Fruit fly (Drosophila melanogaster) whole organism, pupa: ENCODE measurements around the gene Cnot4.
A peak's percentile ranks its signal among the peaks of the same experiment; 100 is the strongest.

Experiments
- CG10348 ChIP-seq: fragments of 200-800 bp; sonication (Bioruptor generic); IDR thresholded peaks from 2 replicates; pipeline ENCODE4 v1.3.6; 2022; ENCODE audit warnings: missing biosample characterization, missing genetic modification characterization
- CG12605 ChIP-seq: fragments of 200-800 bp; sonication (Bioruptor generic); IDR thresholded peaks from 2 replicates; pipeline ENCODE4 v1.3.6; 2022; ENCODE audit warnings: missing biosample characterization, missing genetic modification characterization
- CG13204 ChIP-seq: fragments of 200-800 bp; sonication (Bioruptor generic); optimal IDR thresholded peaks from 2 replicates; lab custom pipeline; 2018; ENCODE audit warnings: missing biosample characterization, mild to moderate bottlenecking, missing genetic modification characterization, moderate library complexity
- CG14655 ChIP-seq: fragments of 200-800 bp; sonication (Bioruptor generic); optimal IDR thresholded peaks from 3 replicates; lab custom pipeline; 2017; ENCODE audit warnings: mild to moderate bottlenecking, missing biosample characterization, missing genetic modification reagents, missing genetic modification characterization
- CG15710 ChIP-seq: fragments of 200-800 bp; sonication (Bioruptor generic); optimal IDR thresholded peaks from 2 replicates; lab custom pipeline; 2018; ENCODE audit warnings: missing biosample characterization, mild to moderate bottlenecking, missing genetic modification characterization, moderate library complexity
- CG17806 ChIP-seq: fragments of 200-800 bp; sonication (Bioruptor generic); optimal IDR thresholded peaks from 2 replicates; lab custom pipeline; 2018; ENCODE audit warnings: missing biosample characterization, mild to moderate bottlenecking, missing genetic modification characterization, moderate library complexity
- CG32121 ChIP-seq: fragments of 200-800 bp; sonication (Bioruptor generic); IDR thresholded peaks from 2 replicates; pipeline ENCODE4 v1.3.6; 2022; ENCODE audit warnings: missing biosample characterization, missing genetic modification characterization
- CG34367 ChIP-seq: fragments of 200-800 bp; sonication (Bioruptor generic); optimal IDR thresholded peaks from 2 replicates; lab custom pipeline; 2018; ENCODE audit warnings: missing biosample characterization, mild to moderate bottlenecking, missing genetic modification characterization
- CG4496 ChIP-seq: fragments of 200-800 bp; sonication (Bioruptor generic); IDR thresholded peaks from 3 replicates; pipeline ENCODE4 v1.3.6; 2022; ENCODE audit warnings: missing biosample characterization, missing genetic modification characterization
- CG8159 ChIP-seq: fragments of 200-800 bp; sonication (Bioruptor generic); optimal IDR thresholded peaks from 3 replicates; lab custom pipeline; 2018; ENCODE audit warnings: missing biosample characterization, mild to moderate bottlenecking, missing genetic modification characterization, moderate library complexity
- CG8301 ChIP-seq: fragments of 200-800 bp; sonication (Bioruptor generic); optimal IDR thresholded peaks from 2 replicates; lab custom pipeline; 2018; ENCODE audit warnings: missing biosample characterization, mild to moderate bottlenecking, missing genetic modification characterization
- CG9948 ChIP-seq: fragments of 200-800 bp; sonication (Bioruptor generic); optimal IDR thresholded peaks from 2 replicates; lab custom pipeline; 2018; ENCODE audit warnings: missing biosample characterization, mild to moderate bottlenecking, missing genetic modification characterization, moderate library complexity
- D1 ChIP-seq: fragments of 200-800 bp; sonication (Bioruptor generic); optimal IDR thresholded peaks from 2 replicates; lab custom pipeline; 2018; ENCODE audit warnings: missing biosample characterization, mild to moderate bottlenecking, missing genetic modification characterization, moderate library complexity
- EcR ChIP-seq: fragments of 200-800 bp; sonication (Bioruptor generic); optimal IDR thresholded peaks from 3 replicates; lab custom pipeline; 2019; ENCODE audit warnings: missing biosample characterization, missing genetic modification characterization, mild to moderate bottlenecking, moderate library complexity, missing genetic modification reagents
- Ets98B ChIP-seq: fragments of 200-800 bp; sonication (Bioruptor generic); IDR thresholded peaks from 2 replicates; pipeline ENCODE4 v1.3.6; 2022; ENCODE audit warnings: missing biosample characterization, missing genetic modification characterization
- Pif1A ChIP-seq: fragments of 200-800 bp; sonication (Bioruptor generic); optimal IDR thresholded peaks from 3 replicates; lab custom pipeline; 2016; ENCODE audit warnings: missing biosample characterization, missing genetic modification characterization
- Pif1B ChIP-seq: fragments of 200-800 bp; sonication (Bioruptor generic); optimal IDR thresholded peaks from 3 replicates; lab custom pipeline; 2016; ENCODE audit warnings: missing biosample characterization, missing genetic modification characterization
- Snoo ChIP-seq: fragments of 200-800 bp; sonication (Bioruptor generic); optimal IDR thresholded peaks from 3 replicates; lab custom pipeline; 2017; ENCODE audit warnings: missing biosample characterization, mild to moderate bottlenecking, missing genetic modification characterization, inconsistent platforms
- fd96Ca ChIP-seq: fragments of 200-800 bp; sonication (Bioruptor generic); IDR thresholded peaks from 3 replicates; pipeline ENCODE4 v1.3.6; 2022; ENCODE audit warnings: missing biosample characterization, missing genetic modification characterization
- gl ChIP-seq: fragments of 200-800 bp; sonication (Bioruptor generic); optimal IDR thresholded peaks from 2 replicates; lab custom pipeline; 2018; ENCODE audit warnings: missing biosample characterization, mild to moderate bottlenecking, missing genetic modification characterization
- rn ChIP-seq: fragments of 200-800 bp; sonication (Bioruptor generic); IDR thresholded peaks from 2 replicates; pipeline ENCODE4 v1.3.6; 2022; ENCODE audit warnings: missing biosample characterization, missing genetic modification characterization

Cnot4 gene

dm6 chr2L:10376276-10376675, 20.2 kb upstream of the Cnot4 start:
- TF ChIP-seq Snoo (tag; lab: Kevin White, UChicago) (no peak), CG32121 (GFP tag; lab: Robert Waterston, UW) (no peak), Pif1B (GFP tag; lab: Kevin White, UChicago) (no peak), CG17806 (no peak), CG4496 (GFP tag; lab: Robert Waterston, UW) (no peak), fd96Ca (GFP tag; lab: Robert Waterston, UW) (no peak), rn (GFP tag; lab: Robert Waterston, UW) (no peak), Ets98B (GFP tag; lab: Robert Waterston, UW) (no peak), CG8159 (tag; lab: Kevin White, UChicago) (no peak), CG13204 (no peak)
- TF ChIP-seq, all 21 proteins: peak for 0

DNA sequence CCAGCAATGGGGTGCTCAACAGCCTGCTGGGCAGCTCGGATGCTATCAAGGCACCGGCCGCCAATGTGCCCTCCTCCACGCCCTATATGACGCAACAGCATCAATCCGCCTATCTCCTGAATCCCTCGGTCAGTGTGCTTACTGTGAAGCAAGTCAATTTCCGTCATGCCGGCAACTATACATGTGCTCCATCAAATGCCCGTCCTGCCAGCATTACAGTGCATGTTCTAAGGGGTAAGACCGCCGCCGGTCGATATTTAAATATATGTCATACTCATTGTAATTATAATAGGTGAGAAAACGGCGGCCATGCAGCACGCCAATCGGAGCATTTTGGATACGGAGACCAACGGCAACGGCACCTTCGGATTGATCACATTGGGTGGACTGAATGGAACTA, 17.9 kb upstream of the Cnot4 start:
- TF ChIP-seq CG9948 (no peak), Ets98B (GFP tag; lab: Robert Waterston, UW) (no peak), gl (tag; lab: Kevin White, UChicago) (no peak), CG17806 (no peak), fd96Ca (GFP tag; lab: Robert Waterston, UW) (no peak), CG13204 (no peak), CG14655 (GFP tag; lab: Kevin White, UChicago) (no peak), Snoo (tag; lab: Kevin White, UChicago) (no peak), CG34367 (no peak), CG15710 (tag; lab: Kevin White, UChicago) (no peak), rn (GFP tag; lab: Robert Waterston, UW) (no peak), CG12605 (GFP tag; lab: Robert Waterston, UW) (no peak), CG4496 (GFP tag; lab: Robert Waterston, UW) (no peak), EcR (GFP tag; lab: Kevin White, UChicago) (no peak), D1 (no peak), CG8301 (tag; lab: Kevin White, UChicago) (no peak), CG32121 (GFP tag; lab: Robert Waterston, UW) (no peak), Pif1B (GFP tag; lab: Kevin White, UChicago) (no peak), CG10348 (no peak)
- TF ChIP-seq, all 21 proteins: peak for 0

DNA sequence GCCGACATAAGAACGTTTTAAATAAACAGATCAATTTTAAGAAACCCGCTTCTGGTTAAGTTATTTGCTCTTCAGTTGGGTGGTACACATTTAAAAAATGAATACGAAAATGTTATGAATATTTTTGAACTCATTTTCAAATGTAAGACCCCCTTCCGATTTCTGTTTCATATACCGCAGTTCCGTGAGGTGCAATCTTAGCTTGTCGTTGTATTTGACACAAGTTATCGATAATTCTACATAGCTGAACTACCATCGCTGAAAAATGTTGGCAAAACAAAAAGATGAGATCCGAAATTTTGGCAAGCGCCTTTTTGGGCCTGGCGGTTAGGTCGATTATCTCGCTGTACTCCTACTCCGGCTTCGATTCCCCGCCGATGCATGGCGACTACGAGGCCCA, 16.7 kb upstream of the Cnot4 start, which contains the start of gene gny:
Gene gny, plus strand, starts transcription at position 239 of the 400 bp plus-strand sequence.
- TF ChIP-seq CG10348 (no peak), CG8301 (tag; lab: Kevin White, UChicago) (no peak), Pif1B (GFP tag; lab: Kevin White, UChicago) (no peak), Ets98B (GFP tag; lab: Robert Waterston, UW) (no peak), CG8159 (tag; lab: Kevin White, UChicago) (no peak)

DNA sequence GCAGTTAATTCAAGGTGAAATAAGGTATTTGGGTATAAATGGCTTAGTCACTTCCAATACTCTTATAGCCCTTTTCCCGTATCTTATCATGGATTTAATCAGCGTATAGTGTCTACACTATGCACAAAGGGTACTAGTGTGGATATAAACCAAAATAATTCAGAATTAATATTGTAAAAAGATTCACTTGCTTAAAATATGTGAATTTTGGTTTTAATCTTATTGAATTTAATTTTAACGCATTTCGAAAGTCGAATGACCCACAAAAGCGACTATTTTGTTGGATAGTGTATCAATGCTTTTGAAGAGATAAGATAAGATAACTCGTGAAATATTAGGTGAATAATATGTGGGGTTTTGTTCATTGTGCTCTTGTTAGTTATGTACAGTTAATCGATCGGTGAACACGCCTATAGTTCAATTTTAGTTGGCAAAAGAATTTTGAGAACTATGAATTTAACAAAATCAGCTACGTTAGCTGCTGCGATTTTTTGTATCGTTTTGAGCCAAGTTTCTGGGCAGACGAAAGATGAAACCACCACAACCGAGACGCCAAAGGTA, 14.5 kb upstream of the Cnot4 start, which contains the start of gene CG5096:
Gene CG5096, plus strand, starts transcription at position 374 of the 561 bp plus-strand sequence.
- TF ChIP-seq CG9948 (peak; percentile 32), CG14655 (GFP tag; lab: Kevin White, UChicago) (no peak), CG8159 (tag; lab: Kevin White, UChicago) (no peak), CG12605 (GFP tag; lab: Robert Waterston, UW) (no peak), EcR (GFP tag; lab: Kevin White, UChicago) (no peak), CG13204 (no peak), gl (tag; lab: Kevin White, UChicago) (no peak), CG4496 (GFP tag; lab: Robert Waterston, UW) (peak; percentile 72), Pif1B (GFP tag; lab: Kevin White, UChicago) (no peak), CG8301 (tag; lab: Kevin White, UChicago) (no peak), CG17806 (peak; percentile 60), CG34367 (peak; percentile 3), Ets98B (GFP tag; lab: Robert Waterston, UW) (peak; percentile 37), Snoo (tag; lab: Kevin White, UChicago) (peak; percentile 54), rn (GFP tag; lab: Robert Waterston, UW) (no peak), CG32121 (GFP tag; lab: Robert Waterston, UW) (peak; percentile 41; the same call in 1 of the 2 replicates), CG10348 (no peak), CG15710 (tag; lab: Kevin White, UChicago) (peak; percentile 53)
- TF ChIP-seq, all 21 proteins: peak for 8

DNA sequence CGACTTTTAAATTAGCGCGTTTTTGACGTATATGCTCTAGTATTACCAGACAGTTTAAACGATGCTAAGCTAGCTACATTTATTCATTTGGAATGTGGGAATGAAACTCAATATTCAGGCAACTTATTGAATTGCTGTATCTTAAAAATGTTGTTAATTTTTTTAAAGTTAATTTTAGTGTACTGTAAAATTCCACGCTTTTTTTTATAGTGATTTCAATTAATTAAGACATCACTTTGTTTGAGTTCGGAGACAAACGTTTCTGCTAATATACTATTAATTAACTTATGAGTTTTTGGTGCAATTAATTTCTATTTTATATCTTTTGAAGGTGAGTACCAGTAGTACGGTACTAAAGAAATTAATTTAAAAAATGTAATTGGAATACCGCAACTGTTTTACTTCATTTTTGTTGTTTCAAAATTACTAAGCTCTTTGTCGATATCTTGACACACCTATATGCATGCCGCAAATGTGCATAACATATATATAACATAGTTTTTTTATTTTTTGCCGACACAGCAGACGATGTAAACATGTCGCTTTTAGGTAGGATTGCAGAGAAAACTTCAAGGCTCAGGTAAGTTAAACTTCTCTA, 10.2 kb upstream of the Cnot4 start, which contains the start of the genes Cdk1 and mRpS7:
Gene Cdk1, minus strand, starts transcription at position 55 of the 598 bp plus-strand sequence.
Gene mRpS7, plus strand, starts transcription at position 455 of the 598 bp plus-strand sequence.
- TF ChIP-seq CG34367 (peak; percentile 43), fd96Ca (GFP tag; lab: Robert Waterston, UW) (no peak), Snoo (tag; lab: Kevin White, UChicago) (peak; percentile 62), Pif1B (GFP tag; lab: Kevin White, UChicago) (no peak), CG4496 (GFP tag; lab: Robert Waterston, UW) (peak; percentile 70; the same call in 2 of the 3 replicates), D1 (no peak), CG14655 (GFP tag; lab: Kevin White, UChicago) (no peak), CG32121 (GFP tag; lab: Robert Waterston, UW) (peak; percentile 45; the same call in 1 of the 2 replicates), CG10348 (no peak), EcR (GFP tag; lab: Kevin White, UChicago) (no peak), rn (GFP tag; lab: Robert Waterston, UW) (no peak), Pif1A (peak; percentile 39), CG12605 (GFP tag; lab: Robert Waterston, UW) (no peak; the same call in 1 of the 2 replicates), CG13204 (no peak), CG8159 (tag; lab: Kevin White, UChicago) (peak; percentile 73), Ets98B (GFP tag; lab: Robert Waterston, UW) (peak; percentile 46), gl (tag; lab: Kevin White, UChicago) (no peak), CG15710 (tag; lab: Kevin White, UChicago) (peak; percentile 61), CG8301 (tag; lab: Kevin White, UChicago) (peak; percentile 55), CG9948 (peak; percentile 71), CG17806 (peak; percentile 66)
